Worm (Caenorhabditis elegans) whole organism, young adult: ENCODE data around the gene ncam-1.

ENCODE experiments used
- C17E4.6 ChIP-seq: fragments of 200-800 bp; sonication (Bioruptor generic); IDR thresholded peaks from 2 replicates; pipeline ENCODE4 v1.3.6; 2022; ENCODE audit warnings: missing genetic modification reagents, missing genetic modification characterization, missing compliant biosample characterization
- F33H1.4 ChIP-seq: fragments of 200-800 bp; sonication (Bioruptor generic); IDR thresholded peaks from 2 replicates; pipeline ENCODE4 v1.3.6; 2022; ENCODE audit warnings: missing genetic modification reagents, missing genetic modification characterization, missing compliant biosample characterization
- F57A8.1 ChIP-seq: fragments of 200-800 bp; sonication (Bioruptor generic); optimal IDR thresholded peaks from 2 replicates; lab custom pipeline; 2018; ENCODE audit warnings: mild to moderate bottlenecking, missing genetic modification characterization, moderate library complexity, missing compliant biosample characterization
- K11D2.4 ChIP-seq: fragments of 200-800 bp; sonication (Bioruptor generic); IDR thresholded peaks from 2 replicates; pipeline ENCODE4 v1.3.6; 2022; ENCODE audit warnings: missing genetic modification reagents, missing genetic modification characterization, missing compliant biosample characterization
- K12H6.12 ChIP-seq: fragments of 200-800 bp; sonication (Bioruptor generic); optimal IDR thresholded peaks from 2 replicates; lab custom pipeline; 2018; ENCODE audit warnings: mild to moderate bottlenecking, missing genetic modification characterization, missing compliant biosample characterization
- Y56A3A.18 ChIP-seq: fragments of 200-800 bp; sonication (Bioruptor generic); IDR thresholded peaks from 2 replicates; pipeline ENCODE4 v1.3.6; 2022; ENCODE audit warnings: missing genetic modification reagents, missing genetic modification characterization, missing compliant biosample characterization
- Y95B8A.8 ChIP-seq: fragments of 200-800 bp; sonication (Bioruptor generic); IDR thresholded peaks from 2 replicates; pipeline ENCODE4 v1.3.6; 2022; ENCODE audit warnings: missing genetic modification reagents, missing genetic modification characterization, missing compliant biosample characterization
- ZK185.1 ChIP-seq: sonication (generic microtip); optimal IDR thresholded peaks from 2 replicates; lab custom pipeline; 2016; ENCODE audit warnings: mild to moderate bottlenecking, missing genetic modification characterization, missing compliant biosample characterization; ENCODE audit not compliant: poor library complexity, severe bottlenecking
- akir-1 ChIP-seq: fragments of 200-800 bp; sonication (Bioruptor generic); optimal IDR thresholded peaks from 2 replicates; lab custom pipeline; 2018; ENCODE audit warnings: mild to moderate bottlenecking, missing genetic modification characterization, moderate library complexity, missing compliant biosample characterization
- aptf-2 ChIP-seq: fragments of 200-800 bp; sonication (Bioruptor generic); conservative IDR thresholded peaks from 2 replicates; pipeline ENCODE4 v1.3.6; 2022; ENCODE audit warnings: missing genetic modification reagents, missing genetic modification characterization, missing compliant biosample characterization
- athp-1 ChIP-seq: sonication (generic microtip); optimal IDR thresholded peaks from 2 replicates; lab custom pipeline; 2017; ENCODE audit warnings: mild to moderate bottlenecking, missing genetic modification characterization, missing compliant biosample characterization
- attf-5 ChIP-seq: fragments of 200-800 bp; sonication (Bioruptor generic); optimal IDR thresholded peaks from 2 replicates; lab custom pipeline; 2018; ENCODE audit warnings: mild to moderate bottlenecking, missing genetic modification characterization, missing compliant biosample characterization
- attf-6 ChIP-seq: fragments of 200-800 bp; sonication (Bioruptor generic); IDR thresholded peaks from 2 replicates; pipeline ENCODE4 v1.3.6; 2022; ENCODE audit warnings: missing genetic modification reagents, missing genetic modification characterization, missing compliant biosample characterization
- bed-2 ChIP-seq: fragments of 200-800 bp; sonication (Bioruptor generic); IDR thresholded peaks from 2 replicates; pipeline ENCODE4 v1.3.6; 2022; ENCODE audit warnings: missing genetic modification reagents, missing genetic modification characterization, missing compliant biosample characterization
- ceh-27 ChIP-seq: fragments of 200-800 bp; sonication (Bioruptor generic); optimal IDR thresholded peaks from 2 replicates; lab custom pipeline; 2018; ENCODE audit warnings: mild to moderate bottlenecking, missing genetic modification characterization, moderate library complexity, missing compliant biosample characterization
- chd-7 ChIP-seq: sonication (generic microtip); optimal IDR thresholded peaks from 2 replicates; lab custom pipeline; 2016; ENCODE audit warnings: mild to moderate bottlenecking, missing genetic modification characterization, moderate library complexity, missing compliant biosample characterization
- die-1 ChIP-seq: sonication (generic microtip); optimal IDR thresholded peaks from 2 replicates; lab custom pipeline; 2016; ENCODE audit warnings: missing genotype, mild to moderate bottlenecking, missing genetic modification characterization, missing compliant biosample characterization
- dpl-1 ChIP-seq: fragments of 150-350 bp; optimal IDR thresholded peaks from 2 replicates; lab custom pipeline; 2014; ENCODE audit warnings: missing biosample characterization, missing genetic modification reagents, missing genetic modification characterization
- efl-1 ChIP-seq: fragments of 150-350 bp; optimal IDR thresholded peaks from 2 replicates; lab custom pipeline; 2014; ENCODE audit warnings: missing biosample characterization, missing genetic modification reagents, missing genetic modification characterization
- egl-18 ChIP-seq: fragments of 200-800 bp; sonication (Bioruptor generic); IDR thresholded peaks from 2 replicates; pipeline ENCODE4 v1.3.6; 2022; ENCODE audit warnings: missing genetic modification reagents, missing genetic modification characterization, missing compliant biosample characterization
- egl-44 ChIP-seq: fragments of 200-800 bp; sonication (Bioruptor generic); IDR thresholded peaks from 2 replicates; pipeline ENCODE4 v1.3.6; 2022; ENCODE audit warnings: missing genetic modification reagents, missing genetic modification characterization, missing compliant biosample characterization
- egrh-3 ChIP-seq: fragments of 200-800 bp; sonication (Bioruptor generic); IDR thresholded peaks from 2 replicates; pipeline ENCODE4 v1.3.6; 2022; ENCODE audit warnings: missing genetic modification reagents, missing genetic modification characterization, missing compliant biosample characterization
- gei-17 ChIP-seq: fragments of 200-800 bp; sonication (Bioruptor generic); optimal IDR thresholded peaks from 2 replicates; lab custom pipeline; 2018; ENCODE audit warnings: mild to moderate bottlenecking, missing genetic modification characterization, missing compliant biosample characterization
- him-1 ChIP-seq: sonication (generic microtip); optimal IDR thresholded peaks from 2 replicates; lab custom pipeline; 2016; ENCODE audit warnings: missing genotype, missing genetic modification reagents, missing genetic modification characterization, missing compliant biosample characterization
- hmg-1.2 ChIP-seq: fragments of 200-800 bp; sonication (Bioruptor generic); IDR thresholded peaks from 2 replicates; pipeline ENCODE4 v1.3.6; 2022; ENCODE audit warnings: missing genetic modification reagents, missing genetic modification characterization, missing compliant biosample characterization
- hmg-20 ChIP-seq: fragments of 200-800 bp; sonication (Bioruptor generic); IDR thresholded peaks from 2 replicates; pipeline ENCODE4 v1.3.6; 2022; ENCODE audit warnings: missing genetic modification reagents, missing genetic modification characterization, missing compliant biosample characterization
- let-607 ChIP-seq, 2 experiments: fragments of 200-800 bp in 1 of 2; sonication (Bioruptor generic) in 1 of 2; sonication (generic microtip) in 1 of 2; optimal IDR thresholded peaks; 2 replicates each; lab custom pipeline; 2016 to 2018; ENCODE audit warnings: mild to moderate bottlenecking in 2 of 2, missing compliant biosample characterization in 2 of 2, missing genetic modification characterization in 2 of 2, moderate library complexity in 2 of 2, missing genotype in 1 of 2
- lin-35 ChIP-seq, 3 experiments: fragments of 150-350 bp in 2 of 3; sonication (generic microtip) in 1 of 3; optimal IDR thresholded peaks; 2 replicates each; lab custom pipeline; 2014 to 2018; ENCODE audit warnings: missing biosample characterization in 3 of 3, missing genetic modification characterization in 3 of 3, missing genetic modification reagents in 3 of 3
- lin-40 ChIP-seq: sonication (generic microtip); optimal IDR thresholded peaks from 2 replicates; lab custom pipeline; 2016; ENCODE audit warnings: missing genetic modification characterization, mild to moderate bottlenecking, missing compliant biosample characterization, missing genotype, missing genetic modification reagents
- lir-1 ChIP-seq: fragments of 200-800 bp; sonication (Bioruptor generic); conservative IDR thresholded peaks from 2 replicates; pipeline ENCODE4 v1.3.6; 2022; ENCODE audit warnings: missing genetic modification reagents, missing genetic modification characterization, missing compliant biosample characterization
- madf-3 ChIP-seq: fragments of 200-800 bp; sonication (Bioruptor generic); IDR thresholded peaks from 2 replicates; pipeline ENCODE4 v1.3.6; 2022; ENCODE audit warnings: missing genetic modification reagents, missing genetic modification characterization, missing compliant biosample characterization
- nfyb-1 ChIP-seq: fragments of 200-800 bp; sonication (Bioruptor generic); IDR thresholded peaks from 2 replicates; pipeline ENCODE4 v1.3.6; 2022; ENCODE audit warnings: missing genetic modification reagents, missing genetic modification characterization, missing compliant biosample characterization
- nhr-27 ChIP-seq: fragments of 200-800 bp; sonication (Bioruptor generic); optimal IDR thresholded peaks from 2 replicates; lab custom pipeline; 2018; ENCODE audit warnings: mild to moderate bottlenecking, missing genetic modification characterization, moderate library complexity, missing compliant biosample characterization
- nhr-80 ChIP-seq: sonication (generic microtip); optimal IDR thresholded peaks from 2 replicates; lab custom pipeline; 2016; ENCODE audit warnings: missing genetic modification characterization, missing compliant biosample characterization
- nhr-90 ChIP-seq: sonication (generic microtip); optimal IDR thresholded peaks from 2 replicates; lab custom pipeline; 2016; ENCODE audit warnings: missing genotype, mild to moderate bottlenecking, missing genetic modification characterization, missing compliant biosample characterization
- pbrm-1 ChIP-seq: fragments of 200-800 bp; sonication (Bioruptor generic); IDR thresholded peaks from 2 replicates; pipeline ENCODE4 v1.3.6; 2022; ENCODE audit warnings: missing genetic modification reagents, missing genetic modification characterization, missing compliant biosample characterization
- rcor-1 ChIP-seq: fragments of 200-800 bp; sonication (Bioruptor generic); IDR thresholded peaks from 2 replicates; pipeline ENCODE4 v1.3.6; 2022; ENCODE audit warnings: missing genetic modification reagents, missing genetic modification characterization, missing compliant biosample characterization
- snpc-4 ChIP-seq, 5 experiments: fragments of 150-350 bp in 1 of 5; sonication (generic microtip) in 4 of 5; optimal IDR thresholded peaks; 2 replicates each; lab custom pipeline; 2014 to 2018; ENCODE audit warnings: missing genetic modification characterization in 5 of 5, missing biosample characterization in 3 of 5, antibody characterized with exemption in 2 of 5, mild to moderate bottlenecking in 2 of 5, missing compliant biosample characterization in 2 of 5, missing genotype in 2 of 5, moderate library complexity in 2 of 5, missing genetic modification reagents in 1 of 5
- sptf-2 ChIP-seq: fragments of 200-800 bp; sonication (Bioruptor generic); optimal IDR thresholded peaks from 2 replicates; lab custom pipeline; 2018; ENCODE audit warnings: mild to moderate bottlenecking, missing genetic modification characterization, missing compliant biosample characterization
- tlf-1 ChIP-seq: fragments of 200-800 bp; sonication (Bioruptor generic); optimal IDR thresholded peaks from 2 replicates; lab custom pipeline; 2018; ENCODE audit warnings: mild to moderate bottlenecking, missing genetic modification characterization, missing compliant biosample characterization
- unc-62 ChIP-seq: fragments of 150-350 bp; optimal IDR thresholded peaks from 2 replicates; lab custom pipeline; 2014; ENCODE audit warnings: missing biosample characterization, missing genetic modification reagents, missing genetic modification characterization
- ztf-25 ChIP-seq: fragments of 200-800 bp; sonication (Bioruptor generic); IDR thresholded peaks from 2 replicates; pipeline ENCODE4 v1.3.6; 2022; ENCODE audit warnings: missing genetic modification reagents, missing genetic modification characterization, missing compliant biosample characterization
- ztf-26 ChIP-seq: sonication (generic microtip); optimal IDR thresholded peaks from 2 replicates; lab custom pipeline; 2017; ENCODE audit warnings: missing genetic modification characterization, missing compliant biosample characterization
- ztf-3 ChIP-seq: fragments of 200-800 bp; sonication (Bioruptor generic); optimal IDR thresholded peaks from 2 replicates; lab custom pipeline; 2018; ENCODE audit warnings: mild to moderate bottlenecking, missing genetic modification characterization, missing compliant biosample characterization

ncam-1 gene

ce11 chrX:726295-726694, 34.6 kb downstream of the ncam-1 start:
- TF ChIP-seq sptf-2 (GFP tag; lab: Kevin White, UChicago) (no peak), lir-1 (no peak), egl-18 (no peak), aptf-2 (GFP tag; lab: Robert Waterston, UW) (no peak), akir-1 (GFP tag; lab: Kevin White, UChicago) (no peak), nfyb-1 (GFP tag; lab: Robert Waterston, UW) (no peak), dpl-1 (no peak), him-1 (tag; lab: Kevin White, UChicago) (no peak), nhr-27 (tag; lab: Kevin White, UChicago) (no peak), F33H1.4 (GFP tag; lab: Robert Waterston, UW) (no peak), C17E4.6 (GFP tag; lab: Robert Waterston, UW) (no peak), lin-40 (tag; lab: Kevin White, UChicago) (no peak), rcor-1 (GFP tag; lab: Robert Waterston, UW) (no peak), snpc-4 (GFP tag; optimal IDR thresholded peaks at IDR 0.05; lab: Kevin White, UChicago) (no peak), snpc-4 (tag; optimal IDR thresholded peaks at IDR 0.05; lab: Kevin White, UChicago) (no peak), athp-1 (tag; lab: Kevin White, UChicago) (no peak), madf-3 (GFP tag; lab: Robert Waterston, UW) (no peak)
- TF ChIP-seq, all 124 proteins: peak for 0

ce11 chrX:727737-728136, 36.0 kb downstream of the ncam-1 start:
- peak; percentile 42 for TF ChIP-seq ZK185.1 (tag; lab: Kevin White, UChicago)
- TF ChIP-seq Y95B8A.8 (GFP tag; lab: Robert Waterston, UW) = 0 out of 2 replicates have a peak, but pooled peaks have one; percentile 23
- no peak for TF ChIP-seq F57A8.1 (GFP tag; lab: Kevin White, UChicago)
- peak in 1 of 2 experiments; percentile 43 for TF ChIP-seq let-607 (tag; optimal IDR thresholded peaks at IDR 0.05; lab: Kevin White, UChicago)
- peak; percentile 52; the same call in 1 of the 2 replicates for TF ChIP-seq rcor-1 (GFP tag; lab: Robert Waterston, UW)
- no peak for TF ChIP-seq nhr-90 (tag; lab: Kevin White, UChicago)
- peak; percentile 25 for TF ChIP-seq die-1
- 0 out of 2 replicates have a peak, but pooled peaks have one; percentile 30 for TF ChIP-seq egl-44 (GFP tag; lab: Robert Waterston, UW)
- peak; percentile 47 for TF ChIP-seq chd-7 (tag; lab: Kevin White, UChicago)
- no peak for TF ChIP-seq attf-6 (GFP tag; lab: Robert Waterston, UW)
- TF ChIP-seq ztf-26 (tag; lab: Kevin White, UChicago) = peak; percentile 50
- peak; percentile 64 for TF ChIP-seq ceh-27 (GFP tag; lab: Kevin White, UChicago)
- TF ChIP-seq tlf-1 (GFP tag; lab: Kevin White, UChicago) = no peak
- TF ChIP-seq bed-2 (GFP tag; lab: Robert Waterston, UW) = peak; percentile 72
- peak; percentile 61; the same call in 1 of the 2 replicates for TF ChIP-seq Y56A3A.18 (GFP tag; lab: Robert Waterston, UW)
- peak; percentile 60 for TF ChIP-seq gei-17 (GFP tag; lab: Kevin White, UChicago)
- TF ChIP-seq hmg-1.2 = peak; percentile 89
- TF ChIP-seq egrh-3 (GFP tag; lab: Robert Waterston, UW) = peak; percentile 26; the same call in 1 of the 2 replicates
- TF ChIP-seq ztf-3 = no peak
- peak; percentile 52 for TF ChIP-seq attf-5 (GFP tag; lab: Kevin White, UChicago)
- no peak for TF ChIP-seq efl-1 (GFP tag; lab: Kevin White, UChicago)
- no peak for TF ChIP-seq sptf-2 (GFP tag; lab: Kevin White, UChicago)
- peak; percentile 77 for TF ChIP-seq nfyb-1 (GFP tag; lab: Robert Waterston, UW)
- TF ChIP-seq unc-62 (GFP tag; lab: Kevin White, UChicago) = peak; percentile 13
- TF ChIP-seq ztf-25 (GFP tag; lab: Robert Waterston, UW) = no peak
- peak; percentile 64 for TF ChIP-seq lin-40 (tag; lab: Kevin White, UChicago)
- TF ChIP-seq nhr-80 = peak; percentile 70
- peak; percentile 31 for TF ChIP-seq K12H6.12
- peak in 1 of 3 experiments; percentile 24 for TF ChIP-seq lin-35 (GFP tag; optimal IDR thresholded peaks at IDR 0.05; lab: Kevin White, UChicago)
- peak; percentile 67; the same call in 1 of the 2 replicates for TF ChIP-seq pbrm-1 (GFP tag; lab: Robert Waterston, UW)
- 0 out of 2 replicates have a peak, but pooled peaks have one; percentile 13 for TF ChIP-seq hmg-20 (GFP tag; lab: Robert Waterston, UW)
- TF ChIP-seq K11D2.4 (GFP tag; lab: Robert Waterston, UW) = peak; percentile 71; the same call in 1 of the 2 replicates
